Worm (Caenorhabditis elegans): ENCODE results near the gene kle-2.

Gene kle-2

DNA sequence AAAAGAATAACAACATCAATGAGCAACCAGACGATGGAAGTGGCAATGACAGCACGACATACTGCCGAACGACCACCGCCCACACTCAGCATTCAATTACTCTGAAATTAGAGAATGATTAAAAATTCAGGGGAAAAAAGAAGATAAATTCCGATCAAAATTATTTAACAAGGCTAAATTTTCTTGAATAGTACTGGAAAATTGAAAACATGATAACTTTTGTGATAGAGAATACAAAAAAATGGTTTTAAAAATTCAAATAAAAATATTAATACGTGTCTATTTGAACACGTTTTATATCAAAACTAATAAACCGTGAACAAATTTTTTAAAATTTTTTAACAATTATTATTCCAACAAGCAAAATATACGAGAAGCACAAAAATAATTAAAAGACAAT is 23.9 kb upstream of the kle-2 start, which contains the start of gene gly-3:
Gene gly-3, minus strand, starts transcription at position 101 of the 400 bp plus-strand sequence.
- no peak for TF ChIP-seq pros-1 (tag; optimal IDR thresholded peaks at IDR 0.05)

DNA sequence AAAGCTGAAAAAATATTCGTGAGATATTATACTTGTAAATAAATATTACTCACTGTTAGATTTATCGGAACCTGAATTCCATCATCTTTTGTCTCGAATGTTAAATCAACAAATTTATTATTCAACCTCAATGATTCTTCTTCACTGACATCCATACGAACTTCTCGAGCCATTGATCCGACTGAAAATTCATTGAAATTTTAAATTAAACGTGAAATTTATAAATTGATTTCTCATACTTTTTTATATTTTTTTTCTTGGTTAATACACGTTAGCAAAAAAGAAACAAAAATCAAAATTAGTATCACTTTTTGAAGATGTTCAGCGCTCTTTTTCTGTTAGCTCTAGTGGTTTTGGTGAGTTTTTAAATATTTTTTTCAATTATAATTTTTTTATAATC is 21.7 kb upstream of the kle-2 start, which contains the start of gene C29E4.14:
Gene C29E4.14, plus strand, starts transcription at position 301 of the 400 bp plus-strand sequence.
- TF ChIP-seq hlh-15 (tag; optimal IDR thresholded peaks at IDR 0.05) (no peak), K09A11.1 (tag; optimal IDR thresholded peaks at IDR 0.05; ENCODE audit: insufficient read depth) (no peak), pag-3 (tag; optimal IDR thresholded peaks at IDR 0.05; ENCODE audit: borderline replicate concordance) (no peak), nhr-232 (tag; optimal IDR thresholded peaks at IDR 0.05) (no peak), ceh-2 (tag; optimal IDR thresholded peaks at IDR 0.05) (no peak), ref-2 (tag; optimal IDR thresholded peaks at IDR 0.05) (no peak), nhr-11 (tag; optimal IDR thresholded peaks at IDR 0.05) (no peak), F13H6.1 (tag; optimal IDR thresholded peaks at IDR 0.05) (no peak), ztf-16 (tag; optimal IDR thresholded peaks at IDR 0.05) (no peak), pha-4 (tag; optimal IDR thresholded peaks at IDR 0.05) (no peak), lim-6 (tag; optimal IDR thresholded peaks at IDR 0.05) (no peak), mec-3 (tag; optimal IDR thresholded peaks at IDR 0.05; ENCODE audit: borderline replicate concordance) (no peak), che-1 (tag; optimal IDR thresholded peaks at IDR 0.05) (no peak), ceh-48 (tag; optimal IDR thresholded peaks at IDR 0.05) (no peak), elt-4 (tag; optimal IDR thresholded peaks at IDR 0.05) (no peak), ceh-19 (GFP tag; optimal IDR thresholded peaks at IDR 0.05) (no peak), ceh-45 (GFP tag; IDR thresholded peaks at IDR 0.05) (no peak), T23F11.4 (GFP tag; optimal IDR thresholded peaks at IDR 0.05) (no peak), ahr-1 (tag; optimal IDR thresholded peaks at IDR 0.05) (no peak)

DNA sequence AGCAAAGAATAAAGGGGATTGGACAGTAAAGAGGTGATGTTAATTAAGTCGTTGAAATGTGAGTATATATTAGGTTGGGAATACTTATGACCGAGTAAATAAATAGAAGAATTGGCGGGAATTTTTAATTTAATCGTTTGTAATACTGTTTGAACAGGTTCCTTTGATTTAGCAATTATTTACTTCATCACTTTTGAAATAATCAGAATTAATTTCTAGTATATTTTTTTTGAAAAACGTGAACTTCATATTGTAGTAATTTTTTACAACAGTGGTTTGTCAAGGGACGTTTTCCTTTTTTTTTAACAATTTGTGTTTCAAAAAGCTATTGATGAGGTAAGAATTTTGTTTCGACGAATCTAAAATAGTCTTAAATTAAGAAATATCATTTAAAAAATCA is 19.3 kb upstream of the kle-2 start, which contains the start of gene C29E4.17:
Gene C29E4.17, plus strand, starts transcription at position 301 of the 400 bp plus-strand sequence.
- TF ChIP-seq nhr-232 (tag; optimal IDR thresholded peaks at IDR 0.05) (no peak), sdc-2 (tag; optimal IDR thresholded peaks at IDR 0.05) (no peak), ztf-16 (tag; optimal IDR thresholded peaks at IDR 0.05) (no peak), tbx-7 (tag; optimal IDR thresholded peaks at IDR 0.05) (no peak), ceh-22 (tag; optimal IDR thresholded peaks at IDR 0.05) (no peak), ceh-2 (tag; optimal IDR thresholded peaks at IDR 0.05) (no peak), ceh-45 (GFP tag; IDR thresholded peaks at IDR 0.05) (no peak), syd-9 (tag; optimal IDR thresholded peaks at IDR 0.05) (no peak), ceh-31 (tag; optimal IDR thresholded peaks at IDR 0.05) (no peak), mec-3 (tag; optimal IDR thresholded peaks at IDR 0.05; ENCODE audit: borderline replicate concordance) (no peak), che-1 (tag; optimal IDR thresholded peaks at IDR 0.05) (no peak), ets-4 (tag; optimal IDR thresholded peaks at IDR 0.05) (no peak), ceh-19 (GFP tag; optimal IDR thresholded peaks at IDR 0.05) (no peak), unc-86 (tag; optimal IDR thresholded peaks at IDR 0.05) (no peak), rnt-1 (tag; optimal IDR thresholded peaks at IDR 0.05) (no peak)

DNA sequence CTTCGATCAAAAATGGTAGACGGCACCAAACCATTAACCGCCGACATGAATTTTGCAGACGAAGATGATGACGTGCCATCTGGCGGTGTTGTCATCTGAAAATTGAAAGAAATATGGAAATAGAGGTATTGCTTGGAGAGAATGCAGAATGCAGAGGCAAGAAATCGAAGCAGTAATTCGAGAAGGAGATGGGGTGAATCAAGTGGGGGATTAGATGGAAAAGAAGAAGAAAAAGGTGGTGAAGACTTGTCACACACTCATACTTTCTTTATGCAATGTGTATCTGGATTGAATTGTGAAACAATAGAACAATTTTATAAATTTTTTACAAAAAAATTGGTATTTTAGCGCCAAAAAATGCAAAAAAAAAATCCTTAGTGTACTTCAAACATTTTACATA is 16.7 kb upstream of the kle-2 start, which contains the start of gene tag-250:
Gene tag-250, minus strand, starts transcription at position 101 of the 400 bp plus-strand sequence.
- TF ChIP-seq pax-1 (tag; optimal IDR thresholded peaks at IDR 0.05), result no peak
- TF ChIP-seq ref-2 (tag; optimal IDR thresholded peaks at IDR 0.05), result no peak
- TF ChIP-seq fax-1 (tag; optimal IDR thresholded peaks at IDR 0.05), result no peak
- no peak for TF ChIP-seq pat-9 (tag; optimal IDR thresholded peaks at IDR 0.05)
- TF ChIP-seq nfya-1 (tag; optimal IDR thresholded peaks at IDR 0.05), result no peak
- no peak for TF ChIP-seq ceh-18 (tag; optimal IDR thresholded peaks at IDR 0.05)
- no peak for TF ChIP-seq nhr-232 (tag; optimal IDR thresholded peaks at IDR 0.05)
- TF ChIP-seq ceh-19 (GFP tag; optimal IDR thresholded peaks at IDR 0.05), result no peak

DNA sequence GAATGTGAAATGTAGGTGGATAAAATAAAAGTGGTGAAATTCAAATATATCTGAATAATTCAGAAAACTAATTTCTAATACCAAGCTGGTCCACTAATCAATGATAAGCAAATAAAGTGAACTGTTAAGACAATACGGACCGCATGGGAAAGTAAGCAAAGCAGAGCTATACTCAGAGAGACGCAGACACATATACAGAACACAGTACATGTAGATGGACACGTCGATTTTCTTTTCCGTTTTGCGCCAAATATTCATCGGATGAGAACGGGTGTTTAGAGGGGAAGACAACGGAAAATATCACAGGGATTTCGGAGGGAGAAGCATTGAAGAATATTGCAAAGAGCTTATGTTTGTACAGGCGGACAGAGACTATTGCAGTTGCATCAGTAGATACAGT is 15.5 kb upstream of the kle-2 start:
- TF ChIP-seq ceh-48 (tag; optimal IDR thresholded peaks at IDR 0.05) (no peak), ref-2 (tag; optimal IDR thresholded peaks at IDR 0.05) (no peak), nfya-1 (tag; optimal IDR thresholded peaks at IDR 0.05) (no peak), ceh-2 (tag; optimal IDR thresholded peaks at IDR 0.05) (peak; percentile 11), pag-3 (tag; optimal IDR thresholded peaks at IDR 0.05; ENCODE audit: borderline replicate concordance) (no peak), pha-2 (tag; optimal IDR thresholded peaks at IDR 0.05) (no peak), ceh-31 (tag; optimal IDR thresholded peaks at IDR 0.05) (no peak)

Measured in whole organism, late embryonic.